Fruit fly (Drosophila melanogaster) whole organism: ENCODE results near the gene Acp36DE.

Experiments
- CG8478 ChIP-seq: fragments of >200 bp; optimal IDR thresholded peaks from 2 replicates; lab custom pipeline; 2018; ENCODE audit warnings: inconsistent platforms
- Dll ChIP-seq: fragments of >200 bp; optimal IDR thresholded peaks from 2 replicates; lab custom pipeline; 2017
- EcR ChIP-seq, 2 experiments: fragments of >200 bp; optimal IDR thresholded peaks; 2 replicates each; lab custom pipeline; 2017; ENCODE audit warnings: missing biosample characterization in 2 of 2, missing genetic modification characterization in 2 of 2, missing genetic modification reagents in 2 of 2
- pan ChIP-seq: fragments of >200 bp; optimal IDR thresholded peaks from 2 replicates; lab custom pipeline; 2017
- psq ChIP-seq: fragments of >200 bp; optimal IDR thresholded peaks from 2 replicates; lab custom pipeline; 2017
- usp ChIP-seq: fragments of >200 bp; optimal IDR thresholded peaks from 2 replicates; lab custom pipeline; 2017; ENCODE audit warnings: missing biosample characterization, missing genetic modification characterization, mixed read lengths

Gene Acp36DE

DNA sequence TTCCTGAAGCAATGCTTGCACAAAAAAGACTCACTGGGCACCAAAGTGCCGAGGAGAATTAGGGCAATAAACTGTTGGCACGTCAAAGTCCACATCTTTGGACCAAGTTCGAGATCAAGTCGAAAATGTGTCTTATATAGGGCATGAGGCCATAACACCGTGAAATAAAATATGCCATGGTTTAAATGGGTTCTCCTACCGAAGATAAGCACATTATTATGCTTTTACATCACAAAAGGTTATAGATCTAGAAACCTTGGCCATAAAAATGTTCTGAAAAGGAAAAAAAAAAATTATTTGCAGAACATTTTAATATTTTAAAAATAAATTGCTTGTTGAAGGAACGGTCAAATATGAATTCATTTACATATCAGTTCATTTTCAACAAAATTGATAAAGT, at the start of gene Acp36DE:
Gene Acp36DE (minus strand): TSS at position 101 of the 400 bp plus-strand sequence.
- TF ChIP-seq usp: no peak
- no peak for TF ChIP-seq Dll (lab: Kevin White, UChicago)
- no peak for TF ChIP-seq CG8478 (lab: Kevin White, UChicago)
- TF ChIP-seq psq (lab: Kevin White, UChicago): no peak
- no peak for TF ChIP-seq pan (lab: Kevin White, UChicago)
- no peak for TF ChIP-seq EcR (GFP tag; optimal IDR thresholded peaks at IDR 0.05; lab: Kevin White, UChicago)

DNA sequence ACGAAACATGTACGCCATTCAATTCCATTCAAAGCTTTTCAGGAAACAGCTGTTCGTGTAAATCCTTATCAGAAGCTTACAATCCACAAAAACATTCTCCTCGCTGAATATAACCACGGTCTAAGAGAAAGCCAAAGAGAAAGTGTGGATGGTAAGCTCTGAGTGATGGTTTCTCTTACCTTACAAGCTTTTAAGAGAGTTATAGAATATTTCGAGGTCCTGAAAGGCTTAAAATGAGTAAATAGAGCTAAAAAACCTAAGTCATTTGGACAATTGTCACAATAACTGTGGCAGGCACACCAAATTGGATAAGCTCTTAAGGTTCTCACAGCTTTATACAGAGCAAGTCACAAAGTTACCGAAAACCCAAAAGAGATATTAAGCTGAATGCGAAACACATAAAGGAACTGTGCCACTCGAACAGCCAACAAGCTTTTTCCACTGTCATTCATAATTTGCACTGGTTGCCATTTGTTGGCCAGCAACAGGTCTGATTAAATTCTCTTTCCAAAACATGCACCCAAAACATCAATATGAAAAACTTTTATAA, 36.5 kb upstream of the Acp36DE start:
- no peak for TF ChIP-seq EcR (GFP tag; optimal IDR thresholded peaks at IDR 0.05; lab: Kevin White, UChicago)
- TF ChIP-seq pan (lab: Kevin White, UChicago): no peak
- TF ChIP-seq psq (lab: Kevin White, UChicago): no peak
- TF ChIP-seq CG8478 (lab: Kevin White, UChicago): no peak
- TF ChIP-seq Dll (lab: Kevin White, UChicago): no peak
- no peak for TF ChIP-seq usp

DNA sequence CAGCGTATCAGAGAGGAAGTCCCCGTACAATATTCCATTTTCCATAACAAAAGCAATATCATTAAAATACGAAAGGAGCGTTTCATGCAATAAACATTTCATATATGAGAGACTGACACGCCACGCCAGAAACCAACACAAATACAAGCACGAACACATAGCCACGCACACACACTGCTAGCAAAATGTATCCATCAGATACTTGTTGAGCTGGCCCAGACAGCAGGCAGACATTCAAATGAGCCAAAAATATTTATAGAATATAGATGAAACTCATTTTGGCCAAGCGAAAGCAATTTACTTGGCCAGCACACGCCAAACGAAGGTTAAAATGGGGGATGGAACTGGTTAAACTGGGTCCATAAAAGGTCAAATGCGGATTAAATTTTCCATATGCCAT, 31.2 kb upstream of the Acp36DE start:
- no peak for TF ChIP-seq pan (lab: Kevin White, UChicago)

DNA sequence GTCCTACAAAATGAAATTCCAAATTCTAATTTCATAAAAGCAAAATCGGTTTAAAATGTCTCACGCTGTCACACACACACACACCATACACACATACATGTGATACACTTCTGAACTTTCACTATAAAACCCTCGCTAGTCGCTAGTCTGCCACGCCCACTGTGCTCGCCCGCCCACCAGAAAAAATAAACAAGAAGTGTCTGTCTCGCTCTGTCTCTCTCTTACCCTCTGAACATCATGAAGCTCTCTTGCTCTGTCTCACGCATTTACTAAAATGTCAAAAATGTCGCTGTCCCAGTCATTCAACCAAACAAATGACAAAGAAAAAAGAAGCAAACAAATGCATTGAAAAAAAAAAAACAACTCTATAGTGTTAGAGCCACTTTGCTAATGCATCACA, 28.9 kb upstream of the Acp36DE start:
- no peak for TF ChIP-seq usp
- TF ChIP-seq CG8478 (lab: Kevin White, UChicago): no peak
- no peak for TF ChIP-seq Dll (lab: Kevin White, UChicago)
- TF ChIP-seq pan (lab: Kevin White, UChicago): no peak
- TF ChIP-seq psq (lab: Kevin White, UChicago): no peak
- TF ChIP-seq EcR (GFP tag; optimal IDR thresholded peaks at IDR 0.05; lab: Kevin White, UChicago): no peak

DNA sequence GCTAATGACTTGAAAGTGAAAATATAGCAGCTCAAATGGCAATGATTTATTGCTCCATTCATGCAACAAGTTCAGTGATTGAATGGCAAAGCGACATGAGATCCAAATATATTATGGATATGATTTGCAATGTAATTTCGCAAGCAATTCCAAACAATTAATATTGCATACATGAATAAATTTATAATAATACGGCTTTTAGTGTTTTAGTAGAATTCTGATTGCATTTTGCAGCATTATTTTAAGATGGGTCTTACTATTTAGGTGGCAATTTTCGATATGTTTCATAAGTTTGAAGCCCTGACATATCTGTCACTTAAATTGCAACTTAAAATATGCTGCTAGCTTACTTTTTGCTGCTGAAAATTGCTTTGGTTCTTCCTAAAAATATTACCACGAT, 19.5 kb upstream of the Acp36DE start, which contains the start of gene CG34171:
Gene CG34171 (plus strand): TSS at position 301 of the 400 bp plus-strand sequence.
- TF ChIP-seq CG8478 (lab: Kevin White, UChicago) (no peak), pan (lab: Kevin White, UChicago) (no peak), EcR (GFP tag; optimal IDR thresholded peaks at IDR 0.05; lab: Kevin White, UChicago) (no peak), usp (no peak), psq (lab: Kevin White, UChicago) (no peak), Dll (lab: Kevin White, UChicago) (no peak)

DNA sequence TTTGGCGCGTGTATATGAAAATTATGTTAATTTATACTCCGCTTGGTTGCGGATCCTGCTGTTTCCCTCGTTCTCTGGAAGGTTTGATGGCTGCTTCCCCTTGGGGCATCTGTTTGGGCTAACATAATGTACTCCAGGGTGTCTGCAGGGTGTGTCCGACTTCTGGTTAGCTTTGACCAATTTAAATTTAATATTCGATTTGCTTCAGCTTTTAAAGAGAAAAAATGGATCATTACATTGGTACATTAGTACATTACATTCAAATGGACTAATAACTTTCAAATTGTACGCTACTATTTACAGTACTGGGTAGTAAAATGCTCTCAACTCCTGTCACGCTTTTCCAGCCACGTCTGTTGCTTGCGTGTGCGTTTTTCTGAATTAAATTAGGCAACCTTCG, 18.3 kb upstream of the Acp36DE start:
- no peak for TF ChIP-seq EcR (GFP tag; optimal IDR thresholded peaks at IDR 0.05; lab: Kevin White, UChicago)
- peak; percentile 56 for TF ChIP-seq pan (lab: Kevin White, UChicago)
- TF ChIP-seq usp: no peak

DNA sequence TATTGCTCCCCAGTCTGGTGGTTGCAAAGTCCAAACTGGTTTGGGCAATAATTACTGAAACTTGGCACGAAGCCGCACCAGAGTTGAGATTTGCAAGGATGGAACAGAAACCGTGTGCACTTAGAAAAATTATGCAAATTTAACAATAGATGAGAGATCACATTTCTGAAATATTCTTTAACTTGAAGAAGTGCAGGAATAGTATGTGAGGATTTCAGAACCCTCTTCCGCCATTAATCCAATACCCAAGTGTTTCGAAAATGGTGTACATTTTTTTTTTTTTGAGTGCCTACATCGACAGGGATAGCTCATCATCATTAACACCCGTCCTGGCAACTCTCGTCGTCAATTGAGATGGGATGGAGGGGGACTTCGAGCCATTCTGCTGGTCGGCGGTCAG, 13.3 kb upstream of the Acp36DE start:
- TF ChIP-seq usp (no peak), EcR (GFP tag; optimal IDR thresholded peaks at IDR 0.05; lab: Kevin White, UChicago) (no peak), Dll (lab: Kevin White, UChicago) (no peak), CG8478 (lab: Kevin White, UChicago) (no peak), psq (lab: Kevin White, UChicago) (no peak), pan (lab: Kevin White, UChicago) (no peak)

DNA sequence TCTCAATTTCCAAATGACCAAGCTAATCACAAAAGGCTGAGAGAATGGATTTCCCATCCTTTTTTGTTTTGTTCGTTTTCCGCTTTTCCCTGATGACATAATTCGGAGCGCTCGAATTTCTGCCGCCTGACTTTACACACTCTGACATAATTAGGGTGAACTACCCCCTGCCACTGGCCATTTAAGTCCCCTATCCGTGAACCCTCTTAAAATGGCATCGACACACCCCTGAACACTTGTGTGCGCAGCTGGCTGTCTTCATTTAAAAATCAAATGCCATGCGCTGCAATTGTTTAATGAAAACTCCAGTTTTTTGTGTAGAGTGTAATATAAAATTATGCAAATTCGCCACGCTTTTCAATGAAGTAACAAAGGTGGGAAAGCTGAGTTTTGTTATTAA, 12.0 kb upstream of the Acp36DE start:
- TF ChIP-seq pan (lab: Kevin White, UChicago) (no peak), usp (no peak), psq (lab: Kevin White, UChicago) (no peak), Dll (lab: Kevin White, UChicago) (no peak), CG8478 (lab: Kevin White, UChicago) (no peak), EcR (GFP tag; optimal IDR thresholded peaks at IDR 0.05; lab: Kevin White, UChicago) (no peak)

DNA sequence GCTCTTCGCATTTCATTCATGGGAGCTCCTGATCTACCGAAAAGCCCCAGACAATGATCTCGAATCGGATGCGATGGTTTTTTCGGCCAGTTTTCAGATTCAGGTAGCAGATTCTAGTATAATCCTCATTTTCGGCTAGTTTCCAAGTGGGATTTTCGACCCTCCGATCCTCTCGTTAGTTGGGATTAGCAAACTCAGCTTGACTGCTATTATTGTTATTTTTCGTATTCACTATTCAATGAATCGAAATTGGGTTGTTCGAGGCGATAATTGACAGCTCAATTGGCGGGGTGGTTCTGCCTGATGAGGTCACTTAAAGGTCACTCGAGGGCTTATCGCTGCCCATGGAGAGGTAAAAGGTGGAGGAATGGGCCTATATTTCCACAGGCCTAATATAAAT, 10.8 kb upstream of the Acp36DE start:
- TF ChIP-seq psq (lab: Kevin White, UChicago) (no peak), EcR (GFP tag; optimal IDR thresholded peaks at IDR 0.05; lab: Kevin White, UChicago) (no peak), pan (lab: Kevin White, UChicago) (no peak), CG8478 (lab: Kevin White, UChicago) (no peak), usp (no peak), Dll (lab: Kevin White, UChicago) (no peak)

DNA sequence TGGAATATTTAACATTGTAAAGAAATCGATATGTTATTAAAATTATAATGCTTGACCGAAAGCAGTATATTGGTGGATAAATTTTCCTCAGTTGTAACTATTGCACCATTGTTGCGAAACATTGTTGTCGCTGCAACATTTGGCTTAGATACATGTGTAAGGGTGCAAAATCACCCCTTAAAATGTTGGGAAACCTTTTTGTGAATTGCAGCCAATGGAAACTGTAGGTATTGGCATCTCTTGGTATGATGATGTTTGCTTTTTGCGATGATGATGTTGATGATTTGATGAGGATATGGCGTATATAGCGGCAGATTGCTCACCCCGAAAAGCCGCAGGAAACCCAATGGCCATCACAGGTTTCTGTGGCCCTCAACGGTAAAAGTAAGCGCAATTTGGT, 5.5 kb upstream of the Acp36DE start:
- TF ChIP-seq CG8478 (lab: Kevin White, UChicago) (no peak), usp (no peak), psq (lab: Kevin White, UChicago) (no peak), Dll (lab: Kevin White, UChicago) (no peak), EcR (GFP tag; optimal IDR thresholded peaks at IDR 0.05; lab: Kevin White, UChicago) (no peak), pan (lab: Kevin White, UChicago) (no peak)

DNA sequence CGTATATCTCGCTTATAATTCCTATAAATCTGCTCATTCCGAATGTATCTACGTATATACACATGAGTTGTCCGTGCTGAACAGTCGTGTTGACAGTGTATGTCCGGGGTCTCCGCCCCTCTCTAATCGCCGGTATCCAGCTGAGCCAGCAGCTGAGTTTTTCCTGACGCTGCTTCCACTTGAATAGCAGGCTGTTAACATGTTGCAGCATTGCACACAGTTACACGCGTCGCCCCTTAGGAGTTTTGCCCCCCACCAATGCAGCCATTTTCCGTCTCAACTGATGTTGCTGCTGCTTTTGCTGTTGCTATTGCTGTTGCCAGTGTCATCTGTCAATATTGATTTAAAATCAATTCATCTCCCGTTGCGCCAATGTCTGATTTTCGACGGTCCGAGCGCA, 2.3 kb upstream of the Acp36DE start:
- no peak for TF ChIP-seq EcR (GFP tag; optimal IDR thresholded peaks at IDR 0.05; lab: Kevin White, UChicago)
- TF ChIP-seq pan (lab: Kevin White, UChicago): no peak
- TF ChIP-seq usp: no peak
- no peak for TF ChIP-seq Dll (lab: Kevin White, UChicago)
- TF ChIP-seq psq (lab: Kevin White, UChicago): no peak
- TF ChIP-seq CG8478 (lab: Kevin White, UChicago): no peak

DNA sequence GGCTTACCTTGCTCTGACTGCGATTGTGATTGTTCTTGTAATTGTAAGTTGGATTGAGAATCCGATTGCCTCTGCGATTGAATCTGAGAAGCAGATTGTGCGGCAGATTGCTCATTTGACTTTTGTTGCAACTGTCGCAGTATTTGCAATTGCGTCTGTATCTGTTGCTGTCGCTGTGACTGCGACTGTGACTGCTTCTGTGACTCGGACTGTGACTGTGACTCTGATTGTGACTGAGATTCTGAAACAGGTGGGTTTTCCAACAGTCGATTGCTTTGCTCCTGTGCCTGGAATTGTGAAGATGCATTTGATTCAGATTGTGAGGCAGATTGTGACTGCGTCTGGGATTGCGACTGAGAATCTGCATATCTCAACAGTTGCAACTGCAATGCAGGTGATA, 796 bp downstream of the Acp36DE start:
- TF ChIP-seq Dll (lab: Kevin White, UChicago): no peak
- TF ChIP-seq psq (lab: Kevin White, UChicago): no peak
- TF ChIP-seq usp: no peak
- TF ChIP-seq pan (lab: Kevin White, UChicago): no peak
- no peak for TF ChIP-seq EcR (GFP tag; optimal IDR thresholded peaks at IDR 0.05; lab: Kevin White, UChicago)
- TF ChIP-seq CG8478 (lab: Kevin White, UChicago): no peak
